Fruit fly (Drosophila melanogaster): ENCODE data around the gene mRpS35.

mRpS35 gene

DNA sequence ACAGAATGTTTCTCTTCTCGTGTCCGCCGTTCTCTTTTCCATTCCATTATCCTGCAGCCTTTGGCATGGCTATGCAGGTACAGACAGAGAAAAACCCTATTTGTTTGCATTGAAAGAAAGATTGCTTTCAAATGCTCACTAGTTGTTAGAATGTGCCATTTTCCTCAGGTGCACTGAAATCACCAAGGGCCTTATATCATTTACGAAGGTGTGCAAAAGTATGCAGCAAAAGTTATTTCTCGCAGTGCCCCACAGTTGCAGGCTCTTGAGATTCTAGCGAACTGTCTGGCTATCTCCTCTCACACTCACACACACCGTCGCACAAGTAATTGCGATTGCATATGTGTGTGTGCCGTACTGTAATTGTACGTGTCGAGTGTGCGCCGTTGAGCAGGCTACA, 19.6 kb downstream of the mRpS35 start:
- TF ChIP-seq Hr96 (GFP tag; optimal IDR thresholded peaks at IDR 0.05), result peak; percentile 35
- no peak for TF ChIP-seq bab1 (GFP tag; optimal IDR thresholded peaks at IDR 0.05)
- no peak for TF ChIP-seq Crg-1 (GFP tag; optimal IDR thresholded peaks at IDR 0.05)
- peak; percentile 40 for TF ChIP-seq toe (GFP tag; optimal IDR thresholded peaks at IDR 0.05)
- TF ChIP-seq CG14711 (tag; optimal IDR thresholded peaks at IDR 0.05), result peak; percentile 27
- peak; percentile 20 for TF ChIP-seq CG7101 (tag; optimal IDR thresholded peaks at IDR 0.05)
- TF ChIP-seq CG5204 (GFP tag; optimal IDR thresholded peaks at IDR 0.05), result peak; percentile 63
- TF ChIP-seq CG7045 (GFP tag; optimal IDR thresholded peaks at IDR 0.05), result peak; percentile 60
- peak; percentile 56 for TF ChIP-seq CG33017 (tag; optimal IDR thresholded peaks at IDR 0.05)
- peak; percentile 36 for TF ChIP-seq Clk (GFP tag; optimal IDR thresholded peaks at IDR 0.05)
- TF ChIP-seq kay (GFP tag; ENCODE audit: borderline replicate concordance), result no peak
- TF ChIP-seq CG12768 (GFP tag; optimal IDR thresholded peaks at IDR 0.05), result peak; percentile 33

dm6 chr3L:2801376-2801775, 20.7 kb downstream of the mRpS35 start:
- TF ChIP-seq tj (GFP tag; optimal IDR thresholded peaks at IDR 0.05) (peak; percentile 55), cnc (optimal IDR thresholded peaks at IDR 0.05) (no peak), CG33017 (tag; optimal IDR thresholded peaks at IDR 0.05) (no peak)

- no peak for TF ChIP-seq CG11617 (GFP tag; optimal IDR thresholded peaks at IDR 0.05)
- no peak for TF ChIP-seq bab1 (GFP tag; optimal IDR thresholded peaks at IDR 0.05)
- TF ChIP-seq Crg-1 (GFP tag; optimal IDR thresholded peaks at IDR 0.05), result no peak
These were observed 21.4 kb downstream of the mRpS35 start for dm6 chr3L:2802085-2802484.

- TF ChIP-seq cic (GFP tag; optimal IDR thresholded peaks at IDR 0.05) (peak; percentile 71), Crg-1 (GFP tag; optimal IDR thresholded peaks at IDR 0.05) (no peak), CG14711 (tag; optimal IDR thresholded peaks at IDR 0.05) (no peak), CG11617 (GFP tag; optimal IDR thresholded peaks at IDR 0.05) (peak; percentile 63), kay (GFP tag; ENCODE audit: borderline replicate concordance) (peak; percentile 85), pad (GFP tag; optimal IDR thresholded peaks at IDR 0.05) (peak; percentile 30), Mnt (GFP tag; optimal IDR thresholded peaks at IDR 0.05) (peak; percentile 1), CG7045 (GFP tag; optimal IDR thresholded peaks at IDR 0.05) (peak; percentile 13), ovo (GFP tag; optimal IDR thresholded peaks at IDR 0.05) (peak; percentile 27), Clk (GFP tag; optimal IDR thresholded peaks at IDR 0.05) (no peak), tj (GFP tag; optimal IDR thresholded peaks at IDR 0.05) (peak; percentile 96), Hr96 (GFP tag; optimal IDR thresholded peaks at IDR 0.05) (peak; percentile 8), CG12768 (GFP tag; optimal IDR thresholded peaks at IDR 0.05) (no peak), toe (GFP tag; optimal IDR thresholded peaks at IDR 0.05) (peak; percentile 33)
These were observed 24.6 kb downstream of the mRpS35 start for dm6 chr3L:2805137-2805955.

- TF ChIP-seq bab1 (GFP tag; optimal IDR thresholded peaks at IDR 0.05), result peak; percentile 41
- TF ChIP-seq cnc (optimal IDR thresholded peaks at IDR 0.05), result no peak
These were observed 25.3 kb downstream of the mRpS35 start for dm6 chr3L:2805956-2806527.

DNA sequence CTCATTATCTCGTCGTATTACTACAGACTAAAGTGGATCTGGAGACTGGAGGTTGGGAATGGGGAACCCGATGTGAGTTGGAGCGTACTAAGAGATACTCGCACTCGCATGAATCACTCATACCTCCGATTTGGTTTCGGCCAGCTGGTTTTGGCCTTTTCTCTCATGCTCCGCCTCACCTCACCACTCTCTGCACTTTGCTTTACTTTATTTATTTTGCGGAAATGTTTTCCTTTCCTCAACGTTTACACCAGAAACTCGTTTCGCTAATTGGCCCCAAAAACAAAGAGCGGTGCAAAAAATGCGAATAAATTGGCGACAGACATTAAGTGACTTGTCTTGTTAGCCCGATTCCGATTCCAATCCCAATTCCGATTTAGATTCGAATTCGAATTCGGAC, 26.7 kb downstream of the mRpS35 start:
- TF ChIP-seq CG14711 (tag; optimal IDR thresholded peaks at IDR 0.05) (no peak), CG11617 (GFP tag; optimal IDR thresholded peaks at IDR 0.05) (no peak), pad (GFP tag; optimal IDR thresholded peaks at IDR 0.05) (no peak), ovo (GFP tag; optimal IDR thresholded peaks at IDR 0.05) (no peak), toe (GFP tag; optimal IDR thresholded peaks at IDR 0.05) (no peak), CG7045 (GFP tag; optimal IDR thresholded peaks at IDR 0.05) (no peak), Mnt (GFP tag; optimal IDR thresholded peaks at IDR 0.05) (no peak), cic (GFP tag; optimal IDR thresholded peaks at IDR 0.05) (no peak), kay (GFP tag; ENCODE audit: borderline replicate concordance) (no peak), Clk (GFP tag; optimal IDR thresholded peaks at IDR 0.05) (no peak), CG33017 (tag; optimal IDR thresholded peaks at IDR 0.05) (no peak), bab1 (GFP tag; optimal IDR thresholded peaks at IDR 0.05) (no peak), CG1620 (GFP tag; optimal IDR thresholded peaks at IDR 0.05) (no peak), cnc (optimal IDR thresholded peaks at IDR 0.05) (no peak), Hr96 (GFP tag; optimal IDR thresholded peaks at IDR 0.05) (no peak), CG12768 (GFP tag; optimal IDR thresholded peaks at IDR 0.05) (no peak), CG5204 (GFP tag; optimal IDR thresholded peaks at IDR 0.05) (no peak), CG7101 (tag; optimal IDR thresholded peaks at IDR 0.05) (no peak), tj (GFP tag; optimal IDR thresholded peaks at IDR 0.05) (no peak), Crg-1 (GFP tag; optimal IDR thresholded peaks at IDR 0.05) (no peak)

dm6 chr3L:2808278-2808892, 27.7 kb downstream of the mRpS35 start:
- TF ChIP-seq CG14711 (tag; optimal IDR thresholded peaks at IDR 0.05) (no peak), Crg-1 (GFP tag; optimal IDR thresholded peaks at IDR 0.05) (no peak), CG12768 (GFP tag; optimal IDR thresholded peaks at IDR 0.05) (no peak), toe (GFP tag; optimal IDR thresholded peaks at IDR 0.05) (no peak), cic (GFP tag; optimal IDR thresholded peaks at IDR 0.05) (no peak), CG33017 (tag; optimal IDR thresholded peaks at IDR 0.05) (no peak), CG7101 (tag; optimal IDR thresholded peaks at IDR 0.05) (no peak), kay (GFP tag; ENCODE audit: borderline replicate concordance) (no peak), Hr96 (GFP tag; optimal IDR thresholded peaks at IDR 0.05) (no peak), CG5204 (GFP tag; optimal IDR thresholded peaks at IDR 0.05) (no peak)

Data from whole organism, adult.